Worm (Caenorhabditis elegans) whole organism, mixed stage, embryonic: Measurements from ENCODE around the gene Y39E4A.1.
A peak's percentile ranks its signal among the peaks of the same experiment; 100 is the strongest.

Source experiments
- M03D4.4 ChIP-seq: sonication (generic microtip); optimal IDR thresholded peaks from 2 replicates; lab custom pipeline; 2017; ENCODE audit warnings: mild to moderate bottlenecking, missing genetic modification characterization, missing compliant biosample characterization
- bed-3 ChIP-seq: fragments of 200-800 bp; sonication (Bioruptor generic); optimal IDR thresholded peaks from 3 replicates; lab custom pipeline; 2018; ENCODE audit warnings: mild to moderate bottlenecking, missing genetic modification characterization, moderate library complexity, missing compliant biosample characterization
- blmp-1 ChIP-seq: fragments of 150-350 bp; optimal IDR thresholded peaks from 2 replicates; lab custom pipeline; 2014; ENCODE audit warnings: missing biosample characterization, missing genetic modification characterization
- ceh-39 ChIP-seq: fragments of 150-350 bp; optimal IDR thresholded peaks from 2 replicates; lab custom pipeline; 2014; ENCODE audit warnings: missing biosample characterization, missing genetic modification characterization
- ceh-43 ChIP-seq: fragments of 200-800 bp; sonication (Bioruptor generic); optimal IDR thresholded peaks from 2 replicates; lab custom pipeline; 2018; ENCODE audit warnings: mild to moderate bottlenecking, missing genetic modification characterization, moderate library complexity, missing compliant biosample characterization
- ceh-83 ChIP-seq: fragments of 200-800 bp; sonication (Bioruptor generic); optimal IDR thresholded peaks from 2 replicates; lab custom pipeline; 2018; ENCODE audit warnings: mild to moderate bottlenecking, missing genetic modification characterization, missing compliant biosample characterization
- ces-1 ChIP-seq: fragments of 150-350 bp; optimal IDR thresholded peaks from 2 replicates; lab custom pipeline; 2014; ENCODE audit warnings: missing biosample characterization, missing genetic modification reagents, missing genetic modification characterization
- cnd-1 ChIP-seq: fragments of 200-800 bp; sonication (Bioruptor generic); optimal IDR thresholded peaks from 2 replicates; lab custom pipeline; 2018; ENCODE audit warnings: mild to moderate bottlenecking, missing genetic modification characterization, missing compliant biosample characterization
- drap-1 ChIP-seq: fragments of 200-800 bp; sonication (Bioruptor generic); optimal IDR thresholded peaks from 3 replicates; lab custom pipeline; 2018; ENCODE audit warnings: mild to moderate bottlenecking, missing genetic modification characterization, missing compliant biosample characterization
- elt-1 ChIP-seq: sonication (generic microtip); optimal IDR thresholded peaks from 2 replicates; lab custom pipeline; 2017; ENCODE audit warnings: missing genetic modification characterization, mild to moderate bottlenecking, missing compliant biosample characterization, antibody characterized with exemption, moderate library complexity, borderline replicate concordance; ENCODE audit not compliant: insufficient read depth
- elt-3 ChIP-seq: fragments of 150-350 bp; optimal IDR thresholded peaks from 2 replicates; lab custom pipeline; 2014; ENCODE audit warnings: missing biosample characterization, missing genetic modification characterization
- flh-1 ChIP-seq: fragments of 200-800 bp; sonication (Bioruptor generic); optimal IDR thresholded peaks from 2 replicates; lab custom pipeline; 2018; ENCODE audit warnings: mild to moderate bottlenecking, missing genetic modification characterization, moderate library complexity, missing compliant biosample characterization
- ham-2 ChIP-seq: fragments of 200-800 bp; sonication (Bioruptor generic); optimal IDR thresholded peaks from 2 replicates; lab custom pipeline; 2018; ENCODE audit warnings: mild to moderate bottlenecking, missing genetic modification characterization, missing compliant biosample characterization
- hlh-1 ChIP-seq: fragments of 150-350 bp; optimal IDR thresholded peaks from 2 replicates; lab custom pipeline; 2014; ENCODE audit warnings: missing biosample characterization, missing genetic modification reagents, missing genetic modification characterization
- lin-13 ChIP-seq: fragments of 150-350 bp; optimal IDR thresholded peaks from 2 replicates; lab custom pipeline; 2014; ENCODE audit warnings: missing biosample characterization, missing genetic modification characterization
- lin-32 ChIP-seq: fragments of 200-800 bp; sonication (Bioruptor generic); optimal IDR thresholded peaks from 2 replicates; lab custom pipeline; 2018; ENCODE audit warnings: mild to moderate bottlenecking, missing genetic modification characterization, missing compliant biosample characterization
- lsy-2 ChIP-seq: fragments of 150-350 bp; optimal IDR thresholded peaks from 2 replicates; lab custom pipeline; 2014; ENCODE audit warnings: missing biosample characterization, missing genetic modification characterization
- mab-5 ChIP-seq: fragments of 150-350 bp; optimal IDR thresholded peaks from 2 replicates; lab custom pipeline; 2014; ENCODE audit warnings: missing biosample characterization, missing genetic modification characterization
- mep-1 ChIP-seq: fragments of 150-350 bp; optimal IDR thresholded peaks from 2 replicates; lab custom pipeline; 2017; ENCODE audit warnings: missing biosample characterization, missing genetic modification reagents, missing genetic modification characterization, inconsistent platforms
- mls-2 ChIP-seq: sonication (generic microtip); optimal IDR thresholded peaks from 2 replicates; lab custom pipeline; 2016; ENCODE audit warnings: mild to moderate bottlenecking, missing genetic modification characterization, moderate library complexity, missing compliant biosample characterization
- nhr-12 ChIP-seq: fragments of 150-350 bp; optimal IDR thresholded peaks from 2 replicates; lab custom pipeline; 2014; ENCODE audit warnings: missing biosample characterization, missing genetic modification characterization
- nhr-2 ChIP-seq: fragments of 150-350 bp; optimal IDR thresholded peaks from 2 replicates; lab custom pipeline; 2014; ENCODE audit warnings: missing biosample characterization, missing genetic modification characterization
- nhr-237 ChIP-seq: fragments of 150-350 bp; optimal IDR thresholded peaks from 2 replicates; lab custom pipeline; 2014; ENCODE audit warnings: missing biosample characterization, missing genetic modification characterization
- nhr-28 ChIP-seq: fragments of 150-350 bp; optimal IDR thresholded peaks from 2 replicates; lab custom pipeline; 2014; ENCODE audit warnings: missing biosample characterization, missing genetic modification characterization
- nhr-76 ChIP-seq: sonication (generic microtip); optimal IDR thresholded peaks from 2 replicates; lab custom pipeline; 2017; ENCODE audit warnings: missing biosample characterization, missing genetic modification characterization
- pha-4 ChIP-seq: fragments of 150-350 bp; optimal IDR thresholded peaks from 2 replicates; lab custom pipeline; 2018; ENCODE audit warnings: missing biosample characterization, missing genetic modification reagents, missing genetic modification characterization
- sem-2 ChIP-seq: fragments of 200-800 bp; sonication (Bioruptor generic); optimal IDR thresholded peaks from 2 replicates; lab custom pipeline; 2018; ENCODE audit warnings: mild to moderate bottlenecking, missing genetic modification characterization, missing compliant biosample characterization
- snpc-4 ChIP-seq: fragments of 150-350 bp; optimal IDR thresholded peaks from 2 replicates; lab custom pipeline; 2014; ENCODE audit warnings: missing biosample characterization, missing genetic modification characterization
- sptf-1 ChIP-seq: sonication (generic microtip); optimal IDR thresholded peaks from 2 replicates; lab custom pipeline; 2017; ENCODE audit warnings: mild to moderate bottlenecking, missing genetic modification characterization, moderate library complexity, missing compliant biosample characterization
- tbx-8 ChIP-seq: fragments of 200-800 bp; sonication (Bioruptor generic); optimal IDR thresholded peaks from 2 replicates; lab custom pipeline; 2018; ENCODE audit warnings: mild to moderate bottlenecking, missing genetic modification characterization, moderate library complexity, missing compliant biosample characterization
- unc-120 ChIP-seq: sonication (generic microtip); optimal IDR thresholded peaks from 2 replicates; lab custom pipeline; 2017; ENCODE audit warnings: missing genetic modification characterization, missing compliant biosample characterization; ENCODE audit not compliant: poor library complexity, severe bottlenecking
- unc-39 ChIP-seq: fragments of 150-350 bp; optimal IDR thresholded peaks from 2 replicates; lab custom pipeline; 2014; ENCODE audit warnings: missing biosample characterization, missing genetic modification characterization
- unc-62 ChIP-seq: fragments of 150-350 bp; optimal IDR thresholded peaks from 2 replicates; lab custom pipeline; 2014; ENCODE audit warnings: missing biosample characterization, missing genetic modification reagents, missing genetic modification characterization
- zip-8 ChIP-seq: fragments of 150-350 bp; optimal IDR thresholded peaks from 2 replicates; lab custom pipeline; 2014; ENCODE audit warnings: missing biosample characterization, missing genetic modification characterization
- ztf-11 ChIP-seq: fragments of 150-350 bp; optimal IDR thresholded peaks from 2 replicates; lab custom pipeline; 2014; ENCODE audit warnings: missing biosample characterization, missing genetic modification characterization

Y39E4A.1 gene

ce11 chrIII:12951362-12952228 is at the start of gene Y39E4A.1:
Gene Y39E4A.1 (plus strand): TSS chrIII:12951412.
- no peak for TF ChIP-seq blmp-1 (tag; lab: Kevin White, UChicago)
- TF ChIP-seq unc-39 (tag; lab: Kevin White, UChicago): no peak
- TF ChIP-seq ceh-83 (GFP tag; lab: Kevin White, UChicago): no peak
- TF ChIP-seq bed-3: no peak
- no peak for TF ChIP-seq unc-120 (tag; lab: Kevin White, UChicago)
- no peak for TF ChIP-seq ham-2 (GFP tag; lab: Kevin White, UChicago)
- no peak for TF ChIP-seq sem-2 (GFP tag; lab: Kevin White, UChicago)
- no peak for TF ChIP-seq flh-1 (GFP tag; lab: Kevin White, UChicago)
- TF ChIP-seq lin-32 (GFP tag; lab: Kevin White, UChicago): no peak

- TF ChIP-seq sem-2 (GFP tag; lab: Kevin White, UChicago): no peak
- TF ChIP-seq unc-62 (GFP tag; lab: Kevin White, UChicago): peak; percentile 65
These were observed 47.2 kb upstream of the Y39E4A.1 start for ce11 chrIII:12904052-12904451.

- TF ChIP-seq drap-1: peak; percentile 73
- TF ChIP-seq ceh-43 (GFP tag; lab: Kevin White, UChicago): peak; percentile 76
- TF ChIP-seq mep-1: peak; percentile 98
- TF ChIP-seq ham-2 (GFP tag; lab: Kevin White, UChicago): peak; percentile 59
- TF ChIP-seq lin-32 (GFP tag; lab: Kevin White, UChicago): no peak
- TF ChIP-seq sem-2 (GFP tag; lab: Kevin White, UChicago): no peak
- peak; percentile 89 for TF ChIP-seq mls-2 (tag; lab: Kevin White, UChicago)
- TF ChIP-seq lin-13 (tag; lab: Kevin White, UChicago): peak; percentile 99
- TF ChIP-seq pha-4 (tag; lab: Kevin White, UChicago): peak; percentile 98
- no peak for TF ChIP-seq zip-8 (tag; lab: Kevin White, UChicago)
- TF ChIP-seq nhr-237 (tag; lab: Kevin White, UChicago): peak; percentile 97
- TF ChIP-seq sptf-1 (tag; lab: Kevin White, UChicago): peak; percentile 90
- peak; percentile 96 for TF ChIP-seq ces-1 (GFP tag; lab: Kevin White, UChicago)
- TF ChIP-seq tbx-8 (GFP tag; lab: Kevin White, UChicago): no peak
- peak; percentile 83 for TF ChIP-seq unc-62 (GFP tag; lab: Kevin White, UChicago)
- TF ChIP-seq mab-5: peak; percentile 80
- no peak for TF ChIP-seq elt-1
- TF ChIP-seq unc-120 (tag; lab: Kevin White, UChicago): peak; percentile 40
- no peak for TF ChIP-seq snpc-4 (tag; lab: Kevin White, UChicago)
- TF ChIP-seq elt-3 (tag; lab: Kevin White, UChicago): peak; percentile 67
- TF ChIP-seq nhr-28 (tag; lab: Kevin White, UChicago): no peak
- peak; percentile 75 for TF ChIP-seq M03D4.4 (tag; lab: Kevin White, UChicago)
- TF ChIP-seq nhr-2 (tag; lab: Kevin White, UChicago): peak; percentile 40
- peak; percentile 98 for TF ChIP-seq ceh-39 (tag; lab: Kevin White, UChicago)
- TF ChIP-seq nhr-12 (tag; lab: Kevin White, UChicago): no peak
- TF ChIP-seq ceh-83 (GFP tag; lab: Kevin White, UChicago): peak; percentile 76
- peak; percentile 81 for TF ChIP-seq hlh-1 (tag; lab: Kevin White, UChicago)
- no peak for TF ChIP-seq unc-39 (tag; lab: Kevin White, UChicago)
- peak; percentile 9 for TF ChIP-seq nhr-76 (tag; lab: Kevin White, UChicago)
- TF ChIP-seq blmp-1 (tag; lab: Kevin White, UChicago): no peak
- no peak for TF ChIP-seq bed-3
- TF ChIP-seq lsy-2 (tag; lab: Kevin White, UChicago): peak; percentile 100
- TF ChIP-seq flh-1 (GFP tag; lab: Kevin White, UChicago): no peak
- TF ChIP-seq cnd-1 (tag; lab: Kevin White, UChicago): peak; percentile 65
- peak; percentile 78 for TF ChIP-seq ztf-11 (tag; lab: Kevin White, UChicago)
These were observed 46.1 kb upstream of the Y39E4A.1 start, which contains the start of gene cox-5A for ce11 chrIII:12904987-12905541. Gene cox-5A (plus strand): TSS chrIII:12905491.
